Fruit fly (Drosophila melanogaster): ENCODE data around the gene Herc4.

- TF ChIP-seq CG1620 (GFP tag; optimal IDR thresholded peaks at IDR 0.05), result no peak
- TF ChIP-seq CG11617 (GFP tag; optimal IDR thresholded peaks at IDR 0.05), result no peak
- TF ChIP-seq ovo (GFP tag; optimal IDR thresholded peaks at IDR 0.05), result no peak
- TF ChIP-seq Crg-1 (GFP tag; optimal IDR thresholded peaks at IDR 0.05), result no peak
- TF ChIP-seq CG14711 (tag; optimal IDR thresholded peaks at IDR 0.05), result no peak
- no peak for TF ChIP-seq toe (GFP tag; optimal IDR thresholded peaks at IDR 0.05)
- no peak for TF ChIP-seq cic (GFP tag; optimal IDR thresholded peaks at IDR 0.05)
- TF ChIP-seq kay (GFP tag; ENCODE audit: borderline replicate concordance), result no peak
- TF ChIP-seq Mnt (GFP tag; optimal IDR thresholded peaks at IDR 0.05), result no peak
- TF ChIP-seq CG7045 (GFP tag; optimal IDR thresholded peaks at IDR 0.05), result no peak
- no peak for TF ChIP-seq tj (GFP tag; optimal IDR thresholded peaks at IDR 0.05)
- TF ChIP-seq Clk (GFP tag; optimal IDR thresholded peaks at IDR 0.05), result no peak
- no peak for TF ChIP-seq CG7101 (tag; optimal IDR thresholded peaks at IDR 0.05)
These were observed 35.9 kb downstream of the Herc4 start for dm6 chr3L:1349397-1349796.

Data from whole organism, adult.